Worm (Caenorhabditis elegans) whole organism, L2 larva: ENCODE data around the gene gst-34.

Source experiments
- C34F6.9 ChIP-seq: fragments of 150-350 bp; optimal IDR thresholded peaks from 2 replicates; lab custom pipeline; 2014; ENCODE audit warnings: missing biosample characterization, missing genetic modification characterization
- R02D3.7 ChIP-seq: fragments of 150-350 bp; optimal IDR thresholded peaks from 2 replicates; lab custom pipeline; 2014; ENCODE audit warnings: missing biosample characterization, missing genetic modification characterization
- aly-2 ChIP-seq: fragments of 150-350 bp; optimal IDR thresholded peaks from 2 replicates; lab custom pipeline; 2014; ENCODE audit warnings: missing biosample characterization, missing genetic modification characterization
- ama-1 ChIP-seq: fragments of 150-350 bp; optimal IDR thresholded peaks from 2 replicates; lab custom pipeline; 2018; ENCODE audit warnings: inconsistent platforms
- dmd-4 ChIP-seq: sonication (generic microtip); optimal IDR thresholded peaks from 2 replicates; lab custom pipeline; 2017; ENCODE audit warnings: missing biosample characterization, missing genetic modification characterization
- elt-3 ChIP-seq: sonication (generic microtip); optimal IDR thresholded peaks from 2 replicates; lab custom pipeline; 2017; ENCODE audit warnings: missing biosample characterization, missing genetic modification characterization
- fos-1 ChIP-seq: fragments of 150-350 bp; optimal IDR thresholded peaks from 2 replicates; lab custom pipeline; 2014; ENCODE audit warnings: missing biosample characterization, missing genetic modification characterization
- mdl-1 ChIP-seq, 2 experiments: fragments of 150-350 bp in 1 of 2; sonication (generic microtip) in 1 of 2; optimal IDR thresholded peaks; 2 replicates each; lab custom pipeline; 2017; ENCODE audit warnings: missing biosample characterization in 2 of 2, missing genetic modification characterization in 2 of 2
- nhr-129 ChIP-seq: fragments of 150-350 bp; optimal IDR thresholded peaks from 2 replicates; lab custom pipeline; 2014; ENCODE audit warnings: missing biosample characterization, missing genetic modification characterization
- nhr-23 ChIP-seq: fragments of 150-350 bp; optimal IDR thresholded peaks from 2 replicates; lab custom pipeline; 2014; ENCODE audit warnings: missing biosample characterization, missing genetic modification reagents, missing genetic modification characterization
- skn-1 ChIP-seq: sonication (generic microtip); optimal IDR thresholded peaks from 2 replicates; lab custom pipeline; 2017; ENCODE audit warnings: missing biosample characterization, missing genetic modification characterization
- unc-62 ChIP-seq: fragments of 150-350 bp; optimal IDR thresholded peaks from 2 replicates; lab custom pipeline; 2014; ENCODE audit warnings: missing biosample characterization, missing genetic modification reagents, missing genetic modification characterization
- ztf-11 ChIP-seq: sonication (generic microtip); optimal IDR thresholded peaks from 2 replicates; lab custom pipeline; 2017; ENCODE audit warnings: missing biosample characterization, missing genetic modification characterization
- ztf-4 ChIP-seq: fragments of 150-350 bp; optimal IDR thresholded peaks from 2 replicates; lab custom pipeline; 2014; ENCODE audit warnings: missing biosample characterization, missing genetic modification characterization

ce11 chrII:15145594-15145993, 37.4 kb downstream of the gst-34 start, which contains the start of gene Y53F4B.27:
- TF ChIP-seq fos-1 (tag; lab: Kevin White, UChicago) (no peak), ztf-4 (no peak), C34F6.9 (tag; lab: Kevin White, UChicago) (no peak), ztf-11 (tag; lab: Kevin White, UChicago) (no peak), unc-62 (GFP tag; lab: Kevin White, UChicago) (no peak), R02D3.7 (no peak), dmd-4 (tag; lab: Kevin White, UChicago) (no peak), aly-2 (tag; lab: Kevin White, UChicago) (no peak), ama-1 (lab: Kevin White, UChicago) (no peak), nhr-23 (no peak), mdl-1 (tag; optimal IDR thresholded peaks at IDR 0.05; lab: Kevin White, UChicago) (no peak), nhr-129 (no peak), elt-3 (tag; lab: Kevin White, UChicago) (no peak), skn-1 (tag; lab: Kevin White, UChicago) (no peak)
